Worm (Caenorhabditis elegans): ENCODE data around the gene gcy-12.

ce11 chrII:5276736-5277135, 35.1 kb upstream of the gcy-12 start:
- TF ChIP-seq zag-1 (tag; optimal IDR thresholded peaks at IDR 0.05) (no peak), fos-1 (tag; optimal IDR thresholded peaks at IDR 0.05) (no peak), pqm-1 (tag; optimal IDR thresholded peaks at IDR 0.05) (no peak)

Measured in whole organism, L3 larva.